Worm (Caenorhabditis elegans): ENCODE measurements around the gene F35D2.1.

DNA sequence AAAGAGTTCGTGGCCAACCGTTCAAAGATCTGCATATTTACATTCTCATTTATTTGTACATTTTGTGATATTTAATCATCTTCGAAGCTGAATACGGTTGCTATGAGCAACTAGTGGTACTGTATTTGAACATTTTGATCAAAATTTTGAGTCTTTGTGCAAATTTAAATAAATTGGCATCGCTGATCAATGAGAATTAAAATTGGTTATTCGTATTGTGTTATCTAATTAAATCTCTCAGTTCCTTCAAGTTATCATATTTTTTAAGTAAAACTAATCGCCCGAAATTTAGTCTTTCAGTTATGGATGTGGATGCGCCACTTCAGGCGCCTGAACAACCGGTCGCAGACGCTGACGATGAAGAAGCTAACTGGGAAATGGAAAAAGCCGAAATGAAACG lies 23.6 kb downstream of the F35D2.1 start, which contains the start of gene npp-21:
- no peak for TF ChIP-seq tbx-2 (tag; optimal IDR thresholded peaks at IDR 0.05)
- no peak for TF ChIP-seq T23F11.4 (GFP tag; optimal IDR thresholded peaks at IDR 0.05)
- TF ChIP-seq lim-6 (tag; optimal IDR thresholded peaks at IDR 0.05) = no peak
- no peak for TF ChIP-seq nfya-1 (tag; optimal IDR thresholded peaks at IDR 0.05)
- no peak for TF ChIP-seq elt-2 (tag; optimal IDR thresholded peaks at IDR 0.05)
- TF ChIP-seq rnt-1 (tag; optimal IDR thresholded peaks at IDR 0.05) = no peak
- TF ChIP-seq nhr-232 (tag; optimal IDR thresholded peaks at IDR 0.05) = no peak
- TF ChIP-seq ceh-6 (GFP tag; optimal IDR thresholded peaks at IDR 0.05) = no peak
- TF ChIP-seq madf-2 (tag; optimal IDR thresholded peaks at IDR 0.05) = no peak
- no peak for TF ChIP-seq pqm-1 (tag; optimal IDR thresholded peaks at IDR 0.05)
- no peak for TF ChIP-seq dve-1 (tag; optimal IDR thresholded peaks at IDR 0.05)
